Worm (Caenorhabditis elegans) whole organism, L1 larva: ENCODE results near the gene clec-175.

Source experiments
- C04F5.9 ChIP-seq: sonication (generic microtip); optimal IDR thresholded peaks from 2 replicates; lab custom pipeline; 2016; ENCODE audit warnings: missing genetic modification characterization, missing compliant biosample characterization
- F16B12.6 ChIP-seq: fragments of 150-350 bp; optimal IDR thresholded peaks from 2 replicates; lab custom pipeline; 2014; ENCODE audit warnings: missing biosample characterization, missing genetic modification characterization
- Y116A8C.19 ChIP-seq: sonication (generic microtip); optimal IDR thresholded peaks from 2 replicates; lab custom pipeline; 2016; ENCODE audit warnings: missing compliant biosample characterization, missing genetic modification characterization, borderline replicate concordance
- aha-1 ChIP-seq: fragments of 150-350 bp; optimal IDR thresholded peaks from 2 replicates; lab custom pipeline; 2014; ENCODE audit warnings: missing biosample characterization, missing genetic modification characterization
- alr-1 ChIP-seq: fragments of 200-800 bp; sonication (Bioruptor generic); optimal IDR thresholded peaks from 2 replicates; lab custom pipeline; 2018; ENCODE audit warnings: borderline replicate concordance, mild to moderate bottlenecking, missing genetic modification characterization, missing compliant biosample characterization
- aly-2 ChIP-seq: fragments of 150-350 bp; optimal IDR thresholded peaks from 2 replicates; lab custom pipeline; 2014; ENCODE audit warnings: missing biosample characterization, missing genetic modification characterization
- ama-1 ChIP-seq: fragments of 150-350 bp; optimal IDR thresholded peaks from 2 replicates; lab custom pipeline; 2014
- blmp-1 ChIP-seq: fragments of 150-350 bp; optimal IDR thresholded peaks from 2 replicates; lab custom pipeline; 2014; ENCODE audit warnings: missing biosample characterization, missing genetic modification characterization
- ceh-63 ChIP-seq: fragments of 200-800 bp; sonication (Bioruptor generic); optimal IDR thresholded peaks from 2 replicates; lab custom pipeline; 2018; ENCODE audit warnings: mild to moderate bottlenecking, missing genetic modification characterization, missing compliant biosample characterization
- ceh-8 ChIP-seq: fragments of 200-800 bp; sonication (Bioruptor generic); optimal IDR thresholded peaks from 2 replicates; lab custom pipeline; 2018; ENCODE audit warnings: mild to moderate bottlenecking, missing genetic modification characterization, moderate library complexity, missing compliant biosample characterization
- ceh-82 ChIP-seq, 3 experiments: fragments of 150-350 bp in 1 of 3; sonication (generic microtip) in 2 of 3; optimal IDR thresholded peaks; 2 replicates each; lab custom pipeline; 2014 to 2017; ENCODE audit warnings: missing biosample characterization in 3 of 3, missing genetic modification characterization in 3 of 3
- ceh-88 ChIP-seq: fragments of 200-800 bp; sonication (Bioruptor generic); IDR thresholded peaks from 2 replicates; pipeline ENCODE4 v1.3.6; 2022; ENCODE audit warnings: missing genetic modification characterization, missing compliant biosample characterization
- ceh-90 ChIP-seq: sonication (generic microtip); optimal IDR thresholded peaks from 2 replicates; lab custom pipeline; 2016; ENCODE audit warnings: missing genetic modification characterization, missing compliant biosample characterization
- ces-1 ChIP-seq: fragments of 150-350 bp; optimal IDR thresholded peaks from 2 replicates; lab custom pipeline; 2014; ENCODE audit warnings: missing biosample characterization, missing genetic modification reagents, missing genetic modification characterization
- efl-3 ChIP-seq: fragments of 200-800 bp; sonication (Bioruptor generic); optimal IDR thresholded peaks from 2 replicates; lab custom pipeline; 2018; ENCODE audit warnings: mild to moderate bottlenecking, missing genetic modification characterization, missing compliant biosample characterization
- egl-13 ChIP-seq: sonication (generic microtip); optimal IDR thresholded peaks from 2 replicates; lab custom pipeline; 2016; ENCODE audit warnings: missing genotype, missing genetic modification reagents, missing genetic modification characterization, missing compliant biosample characterization
- egl-27 ChIP-seq, 2 experiments: fragments of 150-350 bp in 1 of 2; sonication (generic microtip); optimal IDR thresholded peaks; 3 replicates each; lab custom pipeline; 2017 to 2018; ENCODE audit warnings: missing biosample characterization in 2 of 2, missing genetic modification characterization in 2 of 2, missing genetic modification reagents in 2 of 2
- elt-2 ChIP-seq: sonication (generic microtip); optimal IDR thresholded peaks from 2 replicates; lab custom pipeline; 2016; ENCODE audit warnings: missing genetic modification characterization, mild to moderate bottlenecking, inconsistent platforms, missing compliant biosample characterization, missing genetic modification reagents
- elt-3 ChIP-seq, 6 experiments: fragments of 150-350 bp in 1 of 6; sonication (generic microtip); optimal IDR thresholded peaks; 2 replicates each; lab custom pipeline; 2017 to 2018; ENCODE audit warnings: missing biosample characterization in 6 of 6, missing genetic modification characterization in 6 of 6, inconsistent platforms in 1 of 6
- ets-5 ChIP-seq: fragments of 200-800 bp; sonication (Bioruptor generic); IDR thresholded peaks from 2 replicates; pipeline ENCODE4 v1.3.6; 2022; ENCODE audit warnings: missing genetic modification characterization, missing compliant biosample characterization
- fkh-10 ChIP-seq: sonication (generic microtip); optimal IDR thresholded peaks from 2 replicates; lab custom pipeline; 2017; ENCODE audit warnings: missing biosample characterization, missing genetic modification reagents, missing genetic modification characterization
- fkh-8 ChIP-seq: sonication (generic microtip); optimal IDR thresholded peaks from 2 replicates; lab custom pipeline; 2016; ENCODE audit warnings: mild to moderate bottlenecking, missing genetic modification characterization, missing compliant biosample characterization
- fos-1 ChIP-seq: fragments of 150-350 bp; optimal IDR thresholded peaks from 2 replicates; lab custom pipeline; 2014; ENCODE audit warnings: missing biosample characterization, missing genetic modification characterization
- grh-1 ChIP-seq: fragments of 200-800 bp; sonication (Bioruptor generic); IDR thresholded peaks from 2 replicates; pipeline ENCODE4 v1.3.6; 2022; ENCODE audit warnings: missing genetic modification reagents, missing genetic modification characterization, missing compliant biosample characterization
- hlh-4 ChIP-seq: sonication (generic microtip); optimal IDR thresholded peaks from 2 replicates; lab custom pipeline; 2016; ENCODE audit warnings: mild to moderate bottlenecking, missing genetic modification characterization, missing compliant biosample characterization
- irx-1 ChIP-seq: sonication (generic microtip); optimal IDR thresholded peaks from 2 replicates; lab custom pipeline; 2016; ENCODE audit warnings: missing genetic modification characterization, missing compliant biosample characterization
- isw-1 ChIP-seq: fragments of 200-800 bp; sonication (Bioruptor generic); IDR thresholded peaks from 2 replicates; pipeline ENCODE4 v1.3.6; 2022; ENCODE audit warnings: missing genetic modification characterization, missing compliant biosample characterization
- jun-1 ChIP-seq: fragments of 150-350 bp; optimal IDR thresholded peaks from 2 replicates; lab custom pipeline; 2014; ENCODE audit warnings: missing biosample characterization, missing genetic modification reagents, missing genetic modification characterization
- lin-13 ChIP-seq: fragments of 150-350 bp; optimal IDR thresholded peaks from 2 replicates; lab custom pipeline; 2014; ENCODE audit warnings: missing biosample characterization, missing genetic modification reagents, missing genetic modification characterization
- lin-14 ChIP-seq: fragments of 200-800 bp; sonication (Bioruptor generic); optimal IDR thresholded peaks from 2 replicates; lab custom pipeline; 2018; ENCODE audit warnings: mild to moderate bottlenecking, missing genetic modification characterization, moderate library complexity, missing compliant biosample characterization
- lin-35 ChIP-seq, 2 experiments: fragments of 150-350 bp; optimal IDR thresholded peaks; 2 replicates each; lab custom pipeline; 2014; ENCODE audit warnings: missing biosample characterization in 2 of 2, missing genetic modification characterization in 2 of 2, missing genetic modification reagents in 2 of 2
- lin-39 ChIP-seq: fragments of 150-350 bp; optimal IDR thresholded peaks from 2 replicates; lab custom pipeline; 2014; ENCODE audit warnings: missing biosample characterization, missing genetic modification reagents, missing genetic modification characterization
- mep-1 ChIP-seq: fragments of 150-350 bp; optimal IDR thresholded peaks from 2 replicates; lab custom pipeline; 2014; ENCODE audit warnings: missing biosample characterization, missing genetic modification characterization
- nhr-19 ChIP-seq: fragments of 200-800 bp; sonication (Bioruptor generic); conservative IDR thresholded peaks from 2 replicates; pipeline ENCODE4 v1.3.6; 2022; ENCODE audit warnings: missing genetic modification characterization, missing compliant biosample characterization
- nhr-20 ChIP-seq: sonication (generic microtip); optimal IDR thresholded peaks from 2 replicates; lab custom pipeline; 2016; ENCODE audit warnings: mild to moderate bottlenecking, missing genetic modification characterization, missing compliant biosample characterization
- nhr-237 ChIP-seq: fragments of 150-350 bp; optimal IDR thresholded peaks from 2 replicates; lab custom pipeline; 2014; ENCODE audit warnings: missing biosample characterization, missing genetic modification characterization
- nhr-28 ChIP-seq: fragments of 150-350 bp; optimal IDR thresholded peaks from 2 replicates; lab custom pipeline; 2014; ENCODE audit warnings: missing biosample characterization, missing genetic modification characterization
- nhr-47 ChIP-seq: sonication (generic microtip); optimal IDR thresholded peaks from 2 replicates; lab custom pipeline; 2016; ENCODE audit warnings: mild to moderate bottlenecking, missing genetic modification characterization, moderate library complexity, missing compliant biosample characterization
- nhr-71 ChIP-seq: sonication (generic microtip); optimal IDR thresholded peaks from 2 replicates; lab custom pipeline; 2016; ENCODE audit warnings: mild to moderate bottlenecking, missing genetic modification characterization, moderate library complexity, missing compliant biosample characterization
- nhr-85 ChIP-seq: sonication (generic microtip); peaks from one replicate; lab custom pipeline; 2016; ENCODE audit warnings: missing genetic modification characterization, inconsistent platforms, missing compliant biosample characterization
- nhr-90 ChIP-seq: sonication (generic microtip); optimal IDR thresholded peaks from 2 replicates; lab custom pipeline; 2016; ENCODE audit warnings: mild to moderate bottlenecking, missing genetic modification characterization, missing compliant biosample characterization; ENCODE audit not compliant: poor library complexity
- pax-3 ChIP-seq: fragments of 200-800 bp; sonication (Bioruptor generic); optimal IDR thresholded peaks from 2 replicates; lab custom pipeline; 2018; ENCODE audit warnings: mild to moderate bottlenecking, missing genetic modification characterization, moderate library complexity, missing compliant biosample characterization
- rnt-1 ChIP-seq: sonication (generic microtip); optimal IDR thresholded peaks from 2 replicates; lab custom pipeline; 2016; ENCODE audit warnings: mild to moderate bottlenecking, missing genetic modification characterization, moderate library complexity, missing compliant biosample characterization
- snu-23 ChIP-seq: sonication (generic microtip); optimal IDR thresholded peaks from 2 replicates; lab custom pipeline; 2016; ENCODE audit warnings: missing genetic modification characterization, missing compliant biosample characterization
- sox-4 ChIP-seq: sonication (generic microtip); optimal IDR thresholded peaks from 2 replicates; lab custom pipeline; 2016; ENCODE audit warnings: missing genetic modification characterization, missing compliant biosample characterization
- tbx-2 ChIP-seq: sonication (generic microtip); optimal IDR thresholded peaks from 2 replicates; lab custom pipeline; 2016; ENCODE audit warnings: missing genetic modification characterization, missing compliant biosample characterization
- unc-130 ChIP-seq: fragments of 150-350 bp; optimal IDR thresholded peaks from 2 replicates; lab custom pipeline; 2017; ENCODE audit warnings: missing biosample characterization, missing genetic modification characterization, inconsistent platforms
- unc-86 ChIP-seq: sonication (generic microtip); optimal IDR thresholded peaks from 2 replicates; lab custom pipeline; 2016; ENCODE audit warnings: missing genetic modification characterization, missing compliant biosample characterization
- unc-98 ChIP-seq: fragments of 200-800 bp; sonication (Bioruptor generic); IDR thresholded peaks from 2 replicates; pipeline ENCODE4 v1.3.6; 2022; ENCODE audit warnings: missing genetic modification characterization, missing compliant biosample characterization
- vab-15 ChIP-seq: sonication (generic microtip); optimal IDR thresholded peaks from 2 replicates; lab custom pipeline; 2017; ENCODE audit warnings: missing genotype, mild to moderate bottlenecking, missing genetic modification characterization, missing compliant biosample characterization
- xbp-1 ChIP-seq: sonication (generic microtip); optimal IDR thresholded peaks from 2 replicates; lab custom pipeline; 2016; ENCODE audit warnings: missing genetic modification characterization, missing compliant biosample characterization
- zip-4 ChIP-seq: fragments of 200-800 bp; sonication (Bioruptor generic); optimal IDR thresholded peaks from 2 replicates; lab custom pipeline; 2018; ENCODE audit warnings: mild to moderate bottlenecking, missing genetic modification characterization, moderate library complexity, missing compliant biosample characterization
- ztf-11 ChIP-seq, 2 experiments: sonication (generic microtip); optimal IDR thresholded peaks; 2 replicates each; lab custom pipeline; 2016 to 2017; ENCODE audit warnings: missing genetic modification characterization in 2 of 2, missing biosample characterization in 1 of 2, missing compliant biosample characterization in 1 of 2
- ztf-4 ChIP-seq: fragments of 150-350 bp; optimal IDR thresholded peaks from 2 replicates; lab custom pipeline; 2014; ENCODE audit warnings: missing biosample characterization, missing genetic modification characterization

Gene clec-175

DNA sequence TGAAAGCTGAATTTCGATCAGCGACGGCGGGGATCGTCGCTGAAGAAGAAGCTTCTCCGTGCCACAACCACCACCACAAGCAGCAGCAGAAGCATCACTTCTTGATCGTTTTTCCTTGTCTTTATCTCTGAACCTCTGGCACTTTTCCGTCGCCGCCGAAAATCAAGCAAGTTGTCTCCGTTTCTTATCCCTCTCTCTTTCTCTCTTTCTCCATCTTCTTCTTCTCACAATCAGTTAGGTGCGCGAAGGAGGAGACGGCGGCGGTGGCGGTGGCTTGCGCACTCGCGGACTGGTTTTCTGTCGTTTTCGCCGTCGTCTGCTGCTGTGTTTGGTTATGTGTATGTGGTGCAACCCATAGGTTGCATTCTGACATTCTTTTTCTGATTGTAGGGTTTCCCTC, 23.7 kb upstream of the clec-175 start (continued):
- no peak for TF ChIP-seq jun-1
- TF ChIP-seq nhr-28 (tag; lab: Kevin White, UChicago), result no peak
- no peak for TF ChIP-seq pax-3
- no peak for TF ChIP-seq ces-1 (GFP tag; lab: Kevin White, UChicago)
- TF ChIP-seq unc-98 (GFP tag; lab: Robert Waterston, UW), result no peak
- TF ChIP-seq unc-130 (tag; lab: Kevin White, UChicago), result no peak
- no peak for TF ChIP-seq fkh-8 (tag; lab: Kevin White, UChicago)
- TF ChIP-seq isw-1, result no peak
- TF ChIP-seq nhr-20, result peak; percentile 7
- TF ChIP-seq Y116A8C.19 (tag; lab: Kevin White, UChicago), result no peak
- TF ChIP-seq egl-27 (tag; optimal IDR thresholded peaks at IDR 0.05; lab: Kevin White, UChicago), result no peak
- no peak for TF ChIP-seq fos-1 (tag; lab: Kevin White, UChicago)
- no peak for TF ChIP-seq ceh-82 (tag; optimal IDR thresholded peaks at IDR 0.05; lab: Kevin White, UChicago)
- peak; percentile 26 for TF ChIP-seq ztf-4
- no peak for TF ChIP-seq F16B12.6 (tag; lab: Kevin White, UChicago)
- no peak for TF ChIP-seq elt-2
- no peak for TF ChIP-seq ztf-11 (tag; optimal IDR thresholded peaks at IDR 0.05; lab: Kevin White, UChicago)
- TF ChIP-seq lin-13, result no peak
- TF ChIP-seq fkh-10 (GFP tag; lab: Kevin White, UChicago), result no peak
- TF ChIP-seq nhr-237 (tag; lab: Kevin White, UChicago), result no peak
- TF ChIP-seq lin-14 (GFP tag; lab: Kevin White, UChicago), result peak; percentile 45
- no peak for TF ChIP-seq egl-13 (tag; lab: Kevin White, UChicago)
- TF ChIP-seq snu-23 (GFP tag; lab: Kevin White, UChicago), result no peak
- TF ChIP-seq xbp-1 (tag; lab: Kevin White, UChicago), result no peak
- no peak for TF ChIP-seq aha-1
- TF ChIP-seq nhr-47 (tag; lab: Kevin White, UChicago), result peak; percentile 16
- TF ChIP-seq sox-4, result no peak
- TF ChIP-seq ets-5 (GFP tag; lab: Robert Waterston, UW), result no peak
- TF ChIP-seq ceh-8 (GFP tag; lab: Kevin White, UChicago), result no peak
- TF ChIP-seq ceh-63 (GFP tag; lab: Kevin White, UChicago), result no peak
- TF ChIP-seq elt-3 (tag; optimal IDR thresholded peaks at IDR 0.05; lab: Kevin White, UChicago), result no peak
- TF ChIP-seq aly-2, result no peak
- TF ChIP-seq C04F5.9 (tag; lab: Kevin White, UChicago), result no peak
- TF ChIP-seq vab-15 (tag; lab: Kevin White, UChicago), result no peak
- peak in 1 of 2 experiments; percentile 12 for TF ChIP-seq lin-35 (GFP tag; optimal IDR thresholded peaks at IDR 0.05; lab: Kevin White, UChicago)
- no peak for TF ChIP-seq mep-1 (tag; lab: Kevin White, UChicago)
- TF ChIP-seq lin-39 (tag; lab: Kevin White, UChicago), result no peak
- peak; percentile 32 for TF ChIP-seq rnt-1
- no peak for TF ChIP-seq alr-1 (tag; lab: Kevin White, UChicago)
- no peak for TF ChIP-seq zip-4 (GFP tag; lab: Kevin White, UChicago)
- TF ChIP-seq efl-3 (GFP tag; lab: Kevin White, UChicago), result no peak
- no peak for TF ChIP-seq nhr-19
- no peak for TF ChIP-seq irx-1 (tag; lab: Kevin White, UChicago)
- no peak for TF ChIP-seq grh-1 (GFP tag; lab: Robert Waterston, UW)
- TF ChIP-seq hlh-4 (tag; lab: Kevin White, UChicago), result no peak
- TF ChIP-seq nhr-71, result no peak
- TF ChIP-seq ceh-90 (tag; lab: Kevin White, UChicago), result no peak
- TF ChIP-seq tbx-2 (tag; lab: Kevin White, UChicago), result no peak
- no peak for TF ChIP-seq ama-1
- TF ChIP-seq ceh-88, result no peak
- peak; percentile 86 for TF ChIP-seq blmp-1
- no peak for TF ChIP-seq unc-86
- no peak for TF ChIP-seq nhr-90 (tag; lab: Kevin White, UChicago)
- peak; percentile 35 for TF ChIP-seq nhr-85 (tag; lab: Kevin White, UChicago)
